Fruit fly (Drosophila melanogaster) whole organism, embryonic: ENCODE measurements around the gene CG15529.

Source experiments
- Atf6 ChIP-seq: fragments of 200-800 bp; sonication (Bioruptor generic); IDR thresholded peaks from 2 replicates; pipeline ENCODE4 v1.3.6; 2022; ENCODE audit warnings: missing biosample characterization, missing genetic modification characterization
- CG10209 ChIP-seq: fragments of 200-800 bp; sonication (Bioruptor generic); optimal IDR thresholded peaks from 3 replicates; lab custom pipeline; 2017; ENCODE audit warnings: missing biosample characterization, mild to moderate bottlenecking, missing genetic modification characterization, missing genetic modification reagents
- CG1024 ChIP-seq: fragments of 200-800 bp; sonication (Bioruptor generic); IDR thresholded peaks from 2 replicates; pipeline ENCODE4 v1.3.6; 2022; ENCODE audit warnings: missing biosample characterization, missing genetic modification characterization
- CG10321 ChIP-seq: fragments of 200-800 bp; sonication (Bioruptor generic); IDR thresholded peaks from 2 replicates; pipeline ENCODE4 v1.3.6; 2022; ENCODE audit warnings: missing biosample characterization, missing genetic modification characterization
- CG11456 ChIP-seq: fragments of 200-800 bp; sonication (Bioruptor generic); IDR thresholded peaks from 3 replicates; pipeline ENCODE4 v1.3.6; 2022; ENCODE audit warnings: missing biosample characterization, missing genetic modification characterization
- CG11560 ChIP-seq: fragments of 200-800 bp; sonication (Bioruptor generic); IDR thresholded peaks from 3 replicates; pipeline ENCODE4 v1.3.6; 2022; ENCODE audit warnings: missing biosample characterization, missing genetic modification characterization
- CG12071 ChIP-seq: fragments of 200-800 bp; sonication (Bioruptor generic); optimal IDR thresholded peaks from 3 replicates; lab custom pipeline; 2018; ENCODE audit warnings: missing biosample characterization, mild to moderate bottlenecking, missing genetic modification characterization
- CG12104 ChIP-seq: fragments of 200-800 bp; sonication (Bioruptor generic); optimal IDR thresholded peaks from 3 replicates; lab custom pipeline; 2016; ENCODE audit warnings: missing biosample characterization, missing genetic modification characterization
- CG15269 ChIP-seq: fragments of 200-800 bp; sonication (Bioruptor generic); optimal IDR thresholded peaks from 2 replicates; lab custom pipeline; 2018; ENCODE audit warnings: missing biosample characterization, mild to moderate bottlenecking, missing genetic modification characterization, moderate library complexity
- CG1602 ChIP-seq: fragments of 200-800 bp; sonication (Bioruptor generic); optimal IDR thresholded peaks from 3 replicates; lab custom pipeline; 2016; ENCODE audit warnings: missing biosample characterization, missing genetic modification characterization
- CG1603 ChIP-seq: fragments of 200-800 bp; sonication (Bioruptor generic); optimal IDR thresholded peaks from 2 replicates; lab custom pipeline; 2019; ENCODE audit warnings: missing biosample characterization, mild to moderate bottlenecking, missing genetic modification characterization, moderate library complexity
- CG17186 ChIP-seq: fragments of 200-800 bp; sonication (Bioruptor generic); optimal IDR thresholded peaks from 3 replicates; lab custom pipeline; 2017; ENCODE audit warnings: missing biosample characterization, missing genetic modification reagents, missing genetic modification characterization
- CG2116 ChIP-seq: fragments of 200-800 bp; sonication (Bioruptor generic); optimal IDR thresholded peaks from 3 replicates; lab custom pipeline; 2018; ENCODE audit warnings: missing biosample characterization, mild to moderate bottlenecking, missing genetic modification characterization
- CG2202 ChIP-seq: fragments of 200-800 bp; sonication (Bioruptor generic); optimal IDR thresholded peaks from 2 replicates; lab custom pipeline; 2018; ENCODE audit warnings: missing biosample characterization, mild to moderate bottlenecking, missing genetic modification characterization
- CG31441 ChIP-seq: fragments of 200-800 bp; sonication (Bioruptor generic); IDR thresholded peaks from 2 replicates; pipeline ENCODE4 v1.3.6; 2022; ENCODE audit warnings: missing biosample characterization, missing genetic modification characterization
- CG42726 ChIP-seq: fragments of 200-800 bp; sonication (Bioruptor generic); IDR thresholded peaks from 2 replicates; pipeline ENCODE4 v1.3.6; 2022; ENCODE audit warnings: missing biosample characterization, missing genetic modification characterization; ENCODE audit not compliant: partially characterized antibody
- CG4730 ChIP-seq: fragments of 200-800 bp; sonication (Bioruptor generic); IDR thresholded peaks from 2 replicates; pipeline ENCODE4 v1.3.6; 2022; ENCODE audit warnings: missing biosample characterization, missing genetic modification characterization
- CG6689 ChIP-seq: fragments of 200-800 bp; sonication (Bioruptor generic); IDR thresholded peaks from 2 replicates; pipeline ENCODE4 v1.3.6; 2022; ENCODE audit warnings: missing biosample characterization, missing genetic modification characterization
- CG7745 ChIP-seq: fragments of 200-800 bp; sonication (Bioruptor generic); optimal IDR thresholded peaks from 2 replicates; lab custom pipeline; 2018; ENCODE audit warnings: missing biosample characterization, mild to moderate bottlenecking, missing genetic modification characterization, moderate library complexity
- CG8359 ChIP-seq: fragments of 200-800 bp; sonication (Bioruptor generic); optimal IDR thresholded peaks from 2 replicates; lab custom pipeline; 2017; ENCODE audit warnings: missing biosample characterization, mild to moderate bottlenecking, missing genetic modification characterization, borderline replicate concordance
- CG9727 ChIP-seq: fragments of 200-800 bp; sonication (Bioruptor generic); optimal IDR thresholded peaks from 3 replicates; lab custom pipeline; 2017; ENCODE audit warnings: missing biosample characterization, mild to moderate bottlenecking, missing genetic modification characterization
- CG9817 ChIP-seq: fragments of 200-800 bp; sonication (Bioruptor generic); optimal IDR thresholded peaks from 2 replicates; lab custom pipeline; 2018; ENCODE audit warnings: missing biosample characterization, mild to moderate bottlenecking, missing genetic modification characterization, moderate library complexity
- CG9932 ChIP-seq: fragments of 200-800 bp; sonication (Bioruptor generic); IDR thresholded peaks from 2 replicates; pipeline ENCODE4 v1.3.6; 2022; ENCODE audit warnings: missing biosample characterization, missing genetic modification characterization
- CTCF ChIP-seq: fragments of 200-800 bp; sonication (Bioruptor generic); optimal IDR thresholded peaks from 2 replicates; lab custom pipeline; 2017; ENCODE audit warnings: missing biosample characterization, mild to moderate bottlenecking, missing genetic modification characterization, moderate library complexity
- Deaf1 ChIP-seq: fragments of 200-800 bp; optimal IDR thresholded peaks from 3 replicates; lab custom pipeline; 2019; ENCODE audit warnings: missing biosample characterization, mild to moderate bottlenecking, missing genetic modification characterization, moderate library complexity
- Hr51 ChIP-seq, 2 experiments: fragments of 200-800 bp; sonication (Bioruptor generic); optimal IDR thresholded peaks; 2 replicates in 1 of 2; 3 replicates in 1 of 2; lab custom pipeline; 2016 to 2018; ENCODE audit warnings: missing biosample characterization in 2 of 2, missing genetic modification characterization in 2 of 2, mild to moderate bottlenecking in 1 of 2, moderate library complexity in 1 of 2
- MTF-1 ChIP-seq: fragments of 200-800 bp; sonication (Bioruptor generic); optimal IDR thresholded peaks from 2 replicates; lab custom pipeline; 2018; ENCODE audit warnings: missing biosample characterization, mild to moderate bottlenecking, missing genetic modification characterization, borderline replicate concordance
- Mad ChIP-seq: fragments of 200-800 bp; sonication (Bioruptor generic); optimal IDR thresholded peaks from 2 replicates; lab custom pipeline; 2016; ENCODE audit warnings: missing biosample characterization, missing genetic modification characterization
- NC2β ChIP-seq: fragments of 200-800 bp; sonication (Bioruptor generic); optimal IDR thresholded peaks from 2 replicates; lab custom pipeline; 2016; ENCODE audit warnings: missing biosample characterization, missing genetic modification characterization
- Nf-YC ChIP-seq: fragments of 200-800 bp; optimal IDR thresholded peaks from 3 replicates; lab custom pipeline; 2019; ENCODE audit warnings: missing biosample characterization, mild to moderate bottlenecking, missing genetic modification characterization, moderate library complexity
- Six4 ChIP-seq: fragments of 200-800 bp; sonication (Bioruptor generic); optimal IDR thresholded peaks from 2 replicates; lab custom pipeline; 2016; ENCODE audit warnings: missing biosample characterization, missing genetic modification characterization
- Sox102F ChIP-seq: fragments of 200-800 bp; sonication (Bioruptor generic); optimal IDR thresholded peaks from 2 replicates; lab custom pipeline; 2018; ENCODE audit warnings: missing biosample characterization, mild to moderate bottlenecking, missing genetic modification characterization, moderate library complexity
- ara ChIP-seq: fragments of 200-800 bp; sonication (Bioruptor generic); IDR thresholded peaks from 2 replicates; pipeline ENCODE4 v1.3.6; 2022; ENCODE audit warnings: missing biosample characterization, missing genetic modification characterization
- crp ChIP-seq, 2 experiments: fragments of 200-800 bp; sonication (Bioruptor generic); optimal IDR thresholded peaks; 2 replicates in 1 of 2; 3 replicates in 1 of 2; lab custom pipeline; 2017; ENCODE audit warnings: missing biosample characterization in 2 of 2, missing genetic modification characterization in 2 of 2, mild to moderate bottlenecking in 1 of 2, moderate library complexity in 1 of 2
- gcm2 ChIP-seq: fragments of 200-800 bp; sonication (Bioruptor generic); optimal IDR thresholded peaks from 2 replicates; lab custom pipeline; 2016; ENCODE audit warnings: missing biosample characterization, missing genetic modification characterization
- lab ChIP-seq: fragments of 200-800 bp; sonication (Bioruptor generic); optimal IDR thresholded peaks from 3 replicates; lab custom pipeline; 2017; ENCODE audit warnings: missing biosample characterization, missing genetic modification characterization, mild to moderate bottlenecking, moderate library complexity, missing genetic modification reagents
- lmd ChIP-seq: fragments of 200-800 bp; sonication (Bioruptor generic); IDR thresholded peaks from 2 replicates; pipeline ENCODE4 v1.3.6; 2022; ENCODE audit warnings: missing biosample characterization, missing genetic modification characterization
- nerfin-1 ChIP-seq: fragments of 200-800 bp; sonication (Bioruptor generic); optimal IDR thresholded peaks from 3 replicates; lab custom pipeline; 2019; ENCODE audit warnings: missing biosample characterization, mild to moderate bottlenecking, missing genetic modification characterization, moderate library complexity
- pho ChIP-seq: fragments of 200-800 bp; sonication (Bioruptor generic); optimal IDR thresholded peaks from 2 replicates; lab custom pipeline; 2016; ENCODE audit warnings: missing biosample characterization, missing genetic modification characterization
- phol ChIP-seq: fragments of 200-800 bp; sonication (Bioruptor generic); optimal IDR thresholded peaks from 3 replicates; lab custom pipeline; 2018; ENCODE audit warnings: missing biosample characterization, mild to moderate bottlenecking, missing genetic modification characterization, moderate library complexity
- pnt ChIP-seq: fragments of 200-800 bp; sonication (Bioruptor generic); optimal IDR thresholded peaks from 3 replicates; lab custom pipeline; 2016; ENCODE audit warnings: missing biosample characterization, missing genetic modification characterization
- shn ChIP-seq: fragments of 200-800 bp; sonication (Bioruptor generic); optimal IDR thresholded peaks from 3 replicates; lab custom pipeline; 2016; ENCODE audit warnings: missing biosample characterization, missing genetic modification characterization
- sima ChIP-seq: fragments of 200-800 bp; sonication (Bioruptor generic); optimal IDR thresholded peaks from 2 replicates; lab custom pipeline; 2016; ENCODE audit warnings: missing biosample characterization, missing genetic modification characterization
- sob ChIP-seq: fragments of 200-800 bp; sonication (Bioruptor generic); IDR thresholded peaks from 2 replicates; pipeline ENCODE4 v1.3.6; 2022; ENCODE audit warnings: missing biosample characterization, missing genetic modification characterization
- sqz ChIP-seq: fragments of 200-800 bp; sonication (Bioruptor generic); optimal IDR thresholded peaks from 3 replicates; lab custom pipeline; 2018; ENCODE audit warnings: missing biosample characterization, mild to moderate bottlenecking, missing genetic modification characterization
- stc ChIP-seq: fragments of 200-800 bp; sonication (Bioruptor generic); IDR thresholded peaks from 2 replicates; pipeline ENCODE4 v1.3.6; 2022; ENCODE audit warnings: missing biosample characterization, missing genetic modification characterization
- trem ChIP-seq: fragments of 200-800 bp; optimal IDR thresholded peaks from 3 replicates; lab custom pipeline; 2019; ENCODE audit warnings: missing biosample characterization, mild to moderate bottlenecking, missing genetic modification characterization, moderate library complexity
- ttk ChIP-seq: fragments of 200-800 bp; sonication (Bioruptor generic); IDR thresholded peaks from 2 replicates; pipeline ENCODE4 v2.1.2; 2022; ENCODE audit warnings: missing biosample characterization, missing genetic modification characterization
- wek ChIP-seq: fragments of 200-800 bp; sonication (Bioruptor generic); optimal IDR thresholded peaks from 3 replicates; lab custom pipeline; 2018; ENCODE audit warnings: missing biosample characterization, mild to moderate bottlenecking, missing genetic modification characterization, moderate library complexity
- zf30C ChIP-seq: fragments of 200-800 bp; sonication (Bioruptor generic); optimal IDR thresholded peaks from 3 replicates; lab custom pipeline; 2018; ENCODE audit warnings: missing biosample characterization, mild to moderate bottlenecking, missing genetic modification characterization
- zfh2 ChIP-seq: fragments of 200-800 bp; sonication (Bioruptor generic); optimal IDR thresholded peaks from 2 replicates; lab custom pipeline; 2016; ENCODE audit warnings: missing biosample characterization, missing genetic modification characterization

The CG15529 gene

dm6 chr3R:30164162-30164561 is 12.3 kb downstream of the CG15529 start:
- TF ChIP-seq CG1024 (GFP tag; lab: Robert Waterston, UW) (no peak), pnt (GFP tag; lab: Kevin White, UChicago) (peak; percentile 40), CG6689 (peak; percentile 38; the same call in 1 of the 2 replicates), wek (GFP tag; lab: Kevin White, UChicago) (no peak), CG12071 (GFP tag; lab: Kevin White, UChicago) (no peak), CG17186 (GFP tag; lab: Kevin White, UChicago) (no peak), trem (tag; lab: Kevin White, UChicago) (no peak), NC2β (GFP tag; lab: Kevin White, UChicago) (no peak), gcm2 (no peak), lmd (GFP tag; lab: Robert Waterston, UW) (peak; percentile 41; the same call in 1 of the 2 replicates), crp (GFP tag; optimal IDR thresholded peaks at IDR 0.05; lab: Kevin White, UChicago) (no peak), CG8359 (GFP tag; lab: Kevin White, UChicago) (no peak), CG2116 (GFP tag; lab: Kevin White, UChicago) (no peak), pho (GFP tag; lab: Kevin White, UChicago) (no peak), CG2202 (tag; lab: Kevin White, UChicago) (no peak), ttk (peak; percentile 48), sqz (GFP tag; lab: Kevin White, UChicago) (no peak), sima (GFP tag; lab: Kevin White, UChicago) (no peak), Nf-YC (no peak), CG15269 (tag; lab: Kevin White, UChicago) (no peak), CG11560 (tag; lab: Robert Waterston, UW) (0 out of 3 replicates have a peak, but pooled peaks have one; percentile 33), CG1603 (tag; lab: Kevin White, UChicago) (peak; percentile 51), CG1602 (no peak), shn (GFP tag; lab: Kevin White, UChicago) (peak; percentile 6), sob (GFP tag; lab: Robert Waterston, UW) (peak; percentile 48; the same call in 1 of the 2 replicates), lab (peak; percentile 29), CG10321 (GFP tag; lab: Robert Waterston, UW) (no peak), CG9727 (GFP tag; lab: Kevin White, UChicago) (no peak), CG9932 (GFP tag; lab: Robert Waterston, UW) (no peak), ara (GFP tag; lab: Robert Waterston, UW) (peak; percentile 48; the same call in 1 of the 2 replicates), Hr51 (GFP tag; optimal IDR thresholded peaks at IDR 0.05; lab: Kevin White, UChicago) (peak in 1 of 2 experiments; percentile 49), CG12104 (GFP tag; lab: Kevin White, UChicago) (no peak), CG10209 (GFP tag; lab: Kevin White, UChicago) (peak; percentile 7), zf30C (GFP tag; lab: Kevin White, UChicago) (no peak), CG31441 (GFP tag; lab: Robert Waterston, UW) (peak; percentile 48; the same call in 1 of the 2 replicates), CTCF (no peak), CG11456 (no peak), zfh2 (GFP tag; lab: Kevin White, UChicago) (no peak), Six4 (GFP tag; lab: Kevin White, UChicago) (no peak), Atf6 (0 out of 2 replicates have a peak, but pooled peaks have one; percentile 31), CG7745 (tag; lab: Kevin White, UChicago) (no peak), Sox102F (peak; percentile 64), phol (tag; lab: Kevin White, UChicago) (peak; percentile 42), CG9817 (no peak), CG42726 (no peak), stc (peak; percentile 52; the same call in 1 of the 2 replicates), Deaf1 (no peak), MTF-1 (GFP tag; lab: Kevin White, UChicago) (no peak), CG4730 (no peak), nerfin-1 (tag; lab: Kevin White, UChicago) (no peak), Mad (no peak)
